Fruit fly (Drosophila melanogaster): Measurements from ENCODE around the gene CG17801.

dm6 chr3R:17846966-17847365 lies 40.1 kb upstream of the CG17801 start:
- TF ChIP-seq CG8478 (optimal IDR thresholded peaks at IDR 0.05) (no peak), CTCF (optimal IDR thresholded peaks at IDR 0.05) (no peak)

Data from S2 (cell line).